Worm (Caenorhabditis elegans) whole organism, young adult: ENCODE data around the gene K07H8.2.

Experiments used
- B0261.1 ChIP-seq: sonication (generic microtip); optimal IDR thresholded peaks from 2 replicates; lab custom pipeline; 2016; ENCODE audit warnings: mild to moderate bottlenecking, missing genetic modification characterization, moderate library complexity, missing compliant biosample characterization
- B0336.3 ChIP-seq: fragments of 200-800 bp; sonication (Bioruptor generic); IDR thresholded peaks from 2 replicates; pipeline ENCODE4 v1.3.6; 2022; ENCODE audit warnings: missing genetic modification characterization, missing compliant biosample characterization
- F22D6.2 ChIP-seq: sonication (generic microtip); optimal IDR thresholded peaks from 2 replicates; lab custom pipeline; 2016; ENCODE audit warnings: mild to moderate bottlenecking, missing genetic modification characterization, missing compliant biosample characterization
- F37B4.10 ChIP-seq: fragments of 200-800 bp; sonication (Bioruptor generic); IDR thresholded peaks from 2 replicates; pipeline ENCODE4 v1.3.6; 2022; ENCODE audit warnings: missing genetic modification characterization, missing compliant biosample characterization
- Y53G8AR.9 ChIP-seq: fragments of 200-800 bp; sonication (Bioruptor generic); conservative IDR thresholded peaks from 2 replicates; pipeline ENCODE4 v1.3.6; 2022; ENCODE audit warnings: missing genetic modification reagents, missing genetic modification characterization, missing compliant biosample characterization
- atf-7 ChIP-seq: sonication (generic microtip); optimal IDR thresholded peaks from 2 replicates; lab custom pipeline; 2017; ENCODE audit warnings: mild to moderate bottlenecking, missing genetic modification characterization, missing compliant biosample characterization
- attf-5 ChIP-seq: fragments of 200-800 bp; sonication (Bioruptor generic); optimal IDR thresholded peaks from 2 replicates; lab custom pipeline; 2018; ENCODE audit warnings: mild to moderate bottlenecking, missing genetic modification characterization, missing compliant biosample characterization
- attf-6 ChIP-seq: fragments of 200-800 bp; sonication (Bioruptor generic); IDR thresholded peaks from 2 replicates; pipeline ENCODE4 v1.3.6; 2022; ENCODE audit warnings: missing genetic modification reagents, missing genetic modification characterization, missing compliant biosample characterization
- cebp-1 ChIP-seq, 2 experiments: fragments of 200-800 bp in 1 of 2; sonication (Bioruptor generic) in 1 of 2; sonication (generic microtip) in 1 of 2; IDR thresholded peaks in 1 of 2; optimal IDR thresholded peaks in 1 of 2; 2 replicates each; pipeline versions ENCODE4 v1.3.6 to Lab custom; 2017 to 2022; ENCODE audit warnings: missing compliant biosample characterization in 2 of 2, missing genetic modification characterization in 2 of 2, mild to moderate bottlenecking in 1 of 2, missing genetic modification reagents in 1 of 2, moderate library complexity in 1 of 2
- cebp-2 ChIP-seq: fragments of 200-800 bp; sonication (Bioruptor generic); IDR thresholded peaks from 2 replicates; pipeline ENCODE4 v1.3.6; 2022; ENCODE audit warnings: missing genetic modification characterization, missing compliant biosample characterization
- ceh-79 ChIP-seq: sonication (generic microtip); optimal IDR thresholded peaks from 2 replicates; lab custom pipeline; 2017; ENCODE audit warnings: mild to moderate bottlenecking, missing genetic modification characterization, missing compliant biosample characterization
- ceh-91 ChIP-seq: fragments of 200-800 bp; sonication (Bioruptor generic); IDR thresholded peaks from 2 replicates; pipeline ENCODE4 v1.3.6; 2022; ENCODE audit warnings: missing genetic modification reagents, missing genetic modification characterization, missing compliant biosample characterization
- chd-7 ChIP-seq: sonication (generic microtip); optimal IDR thresholded peaks from 2 replicates; lab custom pipeline; 2016; ENCODE audit warnings: mild to moderate bottlenecking, missing genetic modification characterization, moderate library complexity, missing compliant biosample characterization
- dpl-1 ChIP-seq: fragments of 150-350 bp; optimal IDR thresholded peaks from 2 replicates; lab custom pipeline; 2014; ENCODE audit warnings: missing biosample characterization, missing genetic modification reagents, missing genetic modification characterization
- efl-1 ChIP-seq: fragments of 150-350 bp; optimal IDR thresholded peaks from 2 replicates; lab custom pipeline; 2014; ENCODE audit warnings: missing biosample characterization, missing genetic modification reagents, missing genetic modification characterization
- ets-4 ChIP-seq: fragments of 200-800 bp; sonication (Bioruptor generic); optimal IDR thresholded peaks from 2 replicates; lab custom pipeline; 2018; ENCODE audit warnings: mild to moderate bottlenecking, missing genetic modification characterization, missing compliant biosample characterization
- hlh-26 ChIP-seq: fragments of 200-800 bp; sonication (Bioruptor generic); conservative IDR thresholded peaks from 2 replicates; pipeline ENCODE4 v1.3.6; 2022; ENCODE audit warnings: missing genetic modification reagents, missing genetic modification characterization, missing compliant biosample characterization
- hmg-1.2 ChIP-seq: fragments of 200-800 bp; sonication (Bioruptor generic); IDR thresholded peaks from 2 replicates; pipeline ENCODE4 v1.3.6; 2022; ENCODE audit warnings: missing genetic modification reagents, missing genetic modification characterization, missing compliant biosample characterization
- hrde-1 ChIP-seq: sonication (generic microtip); optimal IDR thresholded peaks from 2 replicates; lab custom pipeline; 2016; ENCODE audit warnings: missing genetic modification characterization, mild to moderate bottlenecking, missing compliant biosample characterization, moderate library complexity, missing genotype, missing genetic modification reagents, borderline replicate concordance
- let-607 ChIP-seq, 2 experiments: fragments of 200-800 bp in 1 of 2; sonication (Bioruptor generic) in 1 of 2; sonication (generic microtip) in 1 of 2; optimal IDR thresholded peaks; 2 replicates each; lab custom pipeline; 2016 to 2018; ENCODE audit warnings: mild to moderate bottlenecking in 2 of 2, missing compliant biosample characterization in 2 of 2, missing genetic modification characterization in 2 of 2, moderate library complexity in 2 of 2, missing genotype in 1 of 2
- madf-3 ChIP-seq: fragments of 200-800 bp; sonication (Bioruptor generic); IDR thresholded peaks from 2 replicates; pipeline ENCODE4 v1.3.6; 2022; ENCODE audit warnings: missing genetic modification reagents, missing genetic modification characterization, missing compliant biosample characterization
- nfya-1 ChIP-seq: sonication (generic microtip); optimal IDR thresholded peaks from 2 replicates; lab custom pipeline; 2017; ENCODE audit warnings: antibody characterized with exemption, missing compliant biosample characterization, missing genetic modification characterization, borderline replicate concordance; ENCODE audit not compliant: insufficient read depth
- nhr-179 ChIP-seq: sonication (generic microtip); optimal IDR thresholded peaks from 2 replicates; lab custom pipeline; 2016; ENCODE audit warnings: mild to moderate bottlenecking, missing genetic modification characterization, missing compliant biosample characterization
- nhr-80 ChIP-seq: sonication (generic microtip); optimal IDR thresholded peaks from 2 replicates; lab custom pipeline; 2016; ENCODE audit warnings: missing genetic modification characterization, missing compliant biosample characterization
- nhr-90 ChIP-seq: sonication (generic microtip); optimal IDR thresholded peaks from 2 replicates; lab custom pipeline; 2016; ENCODE audit warnings: missing genotype, mild to moderate bottlenecking, missing genetic modification characterization, missing compliant biosample characterization
- pbrm-1 ChIP-seq: fragments of 200-800 bp; sonication (Bioruptor generic); IDR thresholded peaks from 2 replicates; pipeline ENCODE4 v1.3.6; 2022; ENCODE audit warnings: missing genetic modification reagents, missing genetic modification characterization, missing compliant biosample characterization
- rcor-1 ChIP-seq: fragments of 200-800 bp; sonication (Bioruptor generic); IDR thresholded peaks from 2 replicates; pipeline ENCODE4 v1.3.6; 2022; ENCODE audit warnings: missing genetic modification reagents, missing genetic modification characterization, missing compliant biosample characterization
- repo-1 ChIP-seq: sonication (generic microtip); optimal IDR thresholded peaks from 2 replicates; lab custom pipeline; 2017; ENCODE audit warnings: mild to moderate bottlenecking, missing genetic modification characterization, missing compliant biosample characterization
- tbx-9 ChIP-seq: sonication (generic microtip); optimal IDR thresholded peaks from 2 replicates; lab custom pipeline; 2016; ENCODE audit warnings: borderline replicate concordance, missing genetic modification characterization, inconsistent platforms, missing compliant biosample characterization
- ztf-22 ChIP-seq: fragments of 200-800 bp; sonication (Bioruptor generic); optimal IDR thresholded peaks from 2 replicates; lab custom pipeline; 2018; ENCODE audit warnings: mild to moderate bottlenecking, missing genetic modification characterization, moderate library complexity, missing compliant biosample characterization

Gene K07H8.2

ce11 chrIV:8260848-8261638 lies 30.3 kb upstream of the K07H8.2 start, which contains the start of gene vit-6 (continued):
- TF ChIP-seq nfya-1 (tag; lab: Kevin White, UChicago) (no peak), cebp-1 (GFP tag; IDR thresholded peaks at IDR 0.05; lab: Robert Waterston, UW) (no peak), cebp-1 (tag; optimal IDR thresholded peaks at IDR 0.05; lab: Kevin White, UChicago) (no peak), ets-4 (GFP tag; lab: Kevin White, UChicago) (peak; percentile 6), chd-7 (tag; lab: Kevin White, UChicago) (no peak), hlh-26 (no peak), ceh-91 (GFP tag; lab: Robert Waterston, UW) (no peak), hrde-1 (tag; lab: Kevin White, UChicago) (no peak), nhr-80 (tag; lab: Kevin White, UChicago) (peak; percentile 82), B0261.1 (tag; lab: Kevin White, UChicago) (no peak), rcor-1 (GFP tag; lab: Robert Waterston, UW) (0 out of 2 replicates have a peak, but pooled peaks have one; percentile 23), efl-1 (no peak), nhr-179 (tag; lab: Kevin White, UChicago) (no peak), cebp-2 (GFP tag; lab: Robert Waterston, UW) (0 out of 2 replicates have a peak, but pooled peaks have one; percentile 36), nhr-90 (tag; lab: Kevin White, UChicago) (no peak), atf-7 (tag; lab: Kevin White, UChicago) (peak; percentile 20), Y53G8AR.9 (GFP tag; lab: Robert Waterston, UW) (peak; percentile 58; the same call in 1 of the 2 replicates), ceh-79 (tag; lab: Kevin White, UChicago) (no peak), let-607 (tag; optimal IDR thresholded peaks at IDR 0.05; lab: Kevin White, UChicago) (peak; percentile 73 to 78), hmg-1.2 (GFP tag; lab: Robert Waterston, UW) (peak; percentile 37; the same call in 1 of the 2 replicates), dpl-1 (GFP tag; lab: Kevin White, UChicago) (no peak), attf-6 (GFP tag; lab: Robert Waterston, UW) (peak; percentile 30; the same call in 1 of the 2 replicates), ztf-22 (peak; percentile 8)
- TF ChIP-seq, all 124 proteins: peak for 25

- TF ChIP-seq tbx-9 (tag; lab: Kevin White, UChicago) (no peak), Y53G8AR.9 (GFP tag; lab: Robert Waterston, UW) (0 out of 2 replicates have a peak, but pooled peaks have one; percentile 7), repo-1 (tag; lab: Kevin White, UChicago) (peak; percentile 65), nhr-90 (tag; lab: Kevin White, UChicago) (peak; percentile 52), attf-5 (GFP tag; lab: Kevin White, UChicago) (no peak), madf-3 (GFP tag; lab: Robert Waterston, UW) (peak; percentile 60; the same call in 1 of the 2 replicates), B0336.3 (GFP tag; lab: Robert Waterston, UW) (0 out of 2 replicates have a peak, but pooled peaks have one; percentile 2), atf-7 (tag; lab: Kevin White, UChicago) (peak; percentile 67), pbrm-1 (no peak), F22D6.2 (tag; lab: Kevin White, UChicago) (peak; percentile 26), rcor-1 (GFP tag; lab: Robert Waterston, UW) (0 out of 2 replicates have a peak, but pooled peaks have one; percentile 12), F37B4.10 (0 out of 2 replicates have a peak, but pooled peaks have one; percentile 4)
These were observed 28.7 kb upstream of the K07H8.2 start for ce11 chrIV:8262671-8263070.
